Worm (Caenorhabditis elegans) whole organism, L1 larva: ENCODE measurements around the gene K08B12.3.

Experiments
- C34B4.2 ChIP-seq: sonication (generic microtip); optimal IDR thresholded peaks from 2 replicates; lab custom pipeline; 2017; ENCODE audit warnings: mild to moderate bottlenecking, missing genetic modification characterization, missing compliant biosample characterization
- F16B12.6 ChIP-seq: fragments of 150-350 bp; optimal IDR thresholded peaks from 2 replicates; lab custom pipeline; 2014; ENCODE audit warnings: missing biosample characterization, missing genetic modification characterization
- Y116A8C.19 ChIP-seq: sonication (generic microtip); optimal IDR thresholded peaks from 2 replicates; lab custom pipeline; 2016; ENCODE audit warnings: missing compliant biosample characterization, missing genetic modification characterization, borderline replicate concordance
- ama-1 ChIP-seq: fragments of 150-350 bp; optimal IDR thresholded peaks from 2 replicates; lab custom pipeline; 2014
- ceh-88 ChIP-seq: fragments of 200-800 bp; sonication (Bioruptor generic); IDR thresholded peaks from 2 replicates; pipeline ENCODE4 v1.3.6; 2022; ENCODE audit warnings: missing genetic modification characterization, missing compliant biosample characterization
- ceh-90 ChIP-seq: sonication (generic microtip); optimal IDR thresholded peaks from 2 replicates; lab custom pipeline; 2016; ENCODE audit warnings: missing genetic modification characterization, missing compliant biosample characterization
- dpl-1 ChIP-seq, 3 experiments: fragments of 150-350 bp in 2 of 3; sonication (generic microtip) in 1 of 3; optimal IDR thresholded peaks; 2 replicates each; lab custom pipeline; 2014 to 2017; ENCODE audit warnings: missing biosample characterization in 3 of 3, missing genetic modification characterization in 3 of 3, missing genetic modification reagents in 3 of 3
- dsc-1 ChIP-seq: sonication (generic microtip); optimal IDR thresholded peaks from 2 replicates; lab custom pipeline; 2016; ENCODE audit warnings: mild to moderate bottlenecking, missing genetic modification characterization, missing compliant biosample characterization
- efl-1 ChIP-seq, 4 experiments: fragments of 150-350 bp; optimal IDR thresholded peaks in 3 of 4; peaks in 1 of 4; 1 replicate in 1 of 4; 2 replicates in 3 of 4; lab custom pipeline; 2014; ENCODE audit warnings: missing biosample characterization in 2 of 4, missing genetic modification characterization in 2 of 4, missing genetic modification reagents in 2 of 4
- efl-3 ChIP-seq: fragments of 200-800 bp; sonication (Bioruptor generic); optimal IDR thresholded peaks from 2 replicates; lab custom pipeline; 2018; ENCODE audit warnings: mild to moderate bottlenecking, missing genetic modification characterization, missing compliant biosample characterization
- egl-13 ChIP-seq: sonication (generic microtip); optimal IDR thresholded peaks from 2 replicates; lab custom pipeline; 2016; ENCODE audit warnings: missing genotype, missing genetic modification reagents, missing genetic modification characterization, missing compliant biosample characterization
- elt-2 ChIP-seq: sonication (generic microtip); optimal IDR thresholded peaks from 2 replicates; lab custom pipeline; 2016; ENCODE audit warnings: missing genetic modification characterization, mild to moderate bottlenecking, inconsistent platforms, missing compliant biosample characterization, missing genetic modification reagents
- elt-3 ChIP-seq, 6 experiments: fragments of 150-350 bp in 1 of 6; sonication (generic microtip); optimal IDR thresholded peaks; 2 replicates each; lab custom pipeline; 2017 to 2018; ENCODE audit warnings: missing biosample characterization in 6 of 6, missing genetic modification characterization in 6 of 6, inconsistent platforms in 1 of 6
- ets-5 ChIP-seq: fragments of 200-800 bp; sonication (Bioruptor generic); IDR thresholded peaks from 2 replicates; pipeline ENCODE4 v1.3.6; 2022; ENCODE audit warnings: missing genetic modification characterization, missing compliant biosample characterization
- fkh-10 ChIP-seq: sonication (generic microtip); optimal IDR thresholded peaks from 2 replicates; lab custom pipeline; 2017; ENCODE audit warnings: missing biosample characterization, missing genetic modification reagents, missing genetic modification characterization
- fkh-4 ChIP-seq: sonication (generic microtip); optimal IDR thresholded peaks from 2 replicates; lab custom pipeline; 2016; ENCODE audit warnings: missing compliant biosample characterization, missing genetic modification characterization, borderline replicate concordance
- fkh-8 ChIP-seq: sonication (generic microtip); optimal IDR thresholded peaks from 2 replicates; lab custom pipeline; 2016; ENCODE audit warnings: mild to moderate bottlenecking, missing genetic modification characterization, missing compliant biosample characterization
- hlh-17 ChIP-seq: fragments of 200-800 bp; sonication (Bioruptor generic); optimal IDR thresholded peaks from 2 replicates; lab custom pipeline; 2018; ENCODE audit warnings: missing genetic modification characterization, mild to moderate bottlenecking, missing compliant biosample characterization, moderate library complexity, borderline replicate concordance
- hlh-4 ChIP-seq: sonication (generic microtip); optimal IDR thresholded peaks from 2 replicates; lab custom pipeline; 2016; ENCODE audit warnings: mild to moderate bottlenecking, missing genetic modification characterization, missing compliant biosample characterization
- isw-1 ChIP-seq: fragments of 200-800 bp; sonication (Bioruptor generic); IDR thresholded peaks from 2 replicates; pipeline ENCODE4 v1.3.6; 2022; ENCODE audit warnings: missing genetic modification characterization, missing compliant biosample characterization
- jun-1 ChIP-seq: fragments of 150-350 bp; optimal IDR thresholded peaks from 2 replicates; lab custom pipeline; 2014; ENCODE audit warnings: missing biosample characterization, missing genetic modification reagents, missing genetic modification characterization
- lin-13 ChIP-seq: fragments of 150-350 bp; optimal IDR thresholded peaks from 2 replicates; lab custom pipeline; 2014; ENCODE audit warnings: missing biosample characterization, missing genetic modification reagents, missing genetic modification characterization
- lin-15B ChIP-seq: fragments of 150-350 bp; sonication (generic microtip); optimal IDR thresholded peaks from 3 replicates; lab custom pipeline; 2014; ENCODE audit warnings: missing biosample characterization, missing genetic modification characterization
- lin-39 ChIP-seq: fragments of 150-350 bp; optimal IDR thresholded peaks from 2 replicates; lab custom pipeline; 2014; ENCODE audit warnings: missing biosample characterization, missing genetic modification reagents, missing genetic modification characterization
- mab-9 ChIP-seq: fragments of 200-800 bp; sonication (Bioruptor generic); IDR thresholded peaks from 2 replicates; pipeline ENCODE4 v1.3.6; 2022; ENCODE audit warnings: missing genetic modification reagents, missing genetic modification characterization, missing compliant biosample characterization
- mdl-1 ChIP-seq, 2 experiments: fragments of 150-350 bp; optimal IDR thresholded peaks; 2 replicates each; lab custom pipeline; 2014 to 2017; ENCODE audit warnings: missing biosample characterization in 2 of 2, missing genetic modification characterization in 2 of 2, inconsistent platforms in 1 of 2
- mef-2 ChIP-seq: fragments of 150-350 bp; optimal IDR thresholded peaks from 2 replicates; lab custom pipeline; 2014; ENCODE audit warnings: missing biosample characterization, missing genetic modification characterization
- nhr-237 ChIP-seq: fragments of 150-350 bp; optimal IDR thresholded peaks from 2 replicates; lab custom pipeline; 2014; ENCODE audit warnings: missing biosample characterization, missing genetic modification characterization
- nhr-28 ChIP-seq: fragments of 150-350 bp; optimal IDR thresholded peaks from 2 replicates; lab custom pipeline; 2014; ENCODE audit warnings: missing biosample characterization, missing genetic modification characterization
- nhr-71 ChIP-seq: sonication (generic microtip); optimal IDR thresholded peaks from 2 replicates; lab custom pipeline; 2016; ENCODE audit warnings: mild to moderate bottlenecking, missing genetic modification characterization, moderate library complexity, missing compliant biosample characterization
- nhr-77 ChIP-seq: fragments of 150-350 bp; optimal IDR thresholded peaks from 2 replicates; lab custom pipeline; 2014; ENCODE audit warnings: missing biosample characterization, missing genetic modification characterization
- nhr-85 ChIP-seq: sonication (generic microtip); peaks from one replicate; lab custom pipeline; 2016; ENCODE audit warnings: missing genetic modification characterization, inconsistent platforms, missing compliant biosample characterization
- nhr-90 ChIP-seq: sonication (generic microtip); optimal IDR thresholded peaks from 2 replicates; lab custom pipeline; 2016; ENCODE audit warnings: mild to moderate bottlenecking, missing genetic modification characterization, missing compliant biosample characterization; ENCODE audit not compliant: poor library complexity
- pag-3 ChIP-seq: sonication (generic microtip); optimal IDR thresholded peaks from 2 replicates; lab custom pipeline; 2017; ENCODE audit warnings: missing genetic modification characterization, mild to moderate bottlenecking, missing compliant biosample characterization, antibody characterized with exemption, borderline replicate concordance; ENCODE audit not compliant: insufficient read depth
- pax-3 ChIP-seq: fragments of 200-800 bp; sonication (Bioruptor generic); optimal IDR thresholded peaks from 2 replicates; lab custom pipeline; 2018; ENCODE audit warnings: mild to moderate bottlenecking, missing genetic modification characterization, moderate library complexity, missing compliant biosample characterization
- pqm-1 ChIP-seq: sonication (generic microtip); optimal IDR thresholded peaks from 3 replicates; lab custom pipeline; 2017; ENCODE audit warnings: missing biosample characterization, missing genetic modification characterization
- skn-1 ChIP-seq: fragments of 150-350 bp; optimal IDR thresholded peaks from 2 replicates; lab custom pipeline; 2014; ENCODE audit warnings: missing biosample characterization, missing genetic modification characterization
- snu-23 ChIP-seq: sonication (generic microtip); optimal IDR thresholded peaks from 2 replicates; lab custom pipeline; 2016; ENCODE audit warnings: missing genetic modification characterization, missing compliant biosample characterization
- sup-37 ChIP-seq: fragments of 200-800 bp; sonication (Bioruptor generic); optimal IDR thresholded peaks from 2 replicates; lab custom pipeline; 2018; ENCODE audit warnings: mild to moderate bottlenecking, missing genetic modification characterization, missing compliant biosample characterization
- tlp-1 ChIP-seq: fragments of 150-350 bp; optimal IDR thresholded peaks from 2 replicates; lab custom pipeline; 2014; ENCODE audit warnings: missing biosample characterization, missing genetic modification characterization
- unc-86 ChIP-seq: sonication (generic microtip); optimal IDR thresholded peaks from 2 replicates; lab custom pipeline; 2016; ENCODE audit warnings: missing genetic modification characterization, missing compliant biosample characterization
- vab-15 ChIP-seq: sonication (generic microtip); optimal IDR thresholded peaks from 2 replicates; lab custom pipeline; 2017; ENCODE audit warnings: missing genotype, mild to moderate bottlenecking, missing genetic modification characterization, missing compliant biosample characterization
- xbp-1 ChIP-seq: sonication (generic microtip); optimal IDR thresholded peaks from 2 replicates; lab custom pipeline; 2016; ENCODE audit warnings: missing genetic modification characterization, missing compliant biosample characterization
- zag-1 ChIP-seq: fragments of 150-350 bp; optimal IDR thresholded peaks from 2 replicates; lab custom pipeline; 2014; ENCODE audit warnings: missing biosample characterization, missing genetic modification characterization
- ztf-11 ChIP-seq, 2 experiments: sonication (generic microtip); optimal IDR thresholded peaks; 2 replicates each; lab custom pipeline; 2016 to 2017; ENCODE audit warnings: missing genetic modification characterization in 2 of 2, missing biosample characterization in 1 of 2, missing compliant biosample characterization in 1 of 2

Gene K08B12.3

ce11 chrV:6226530-6227125 is 8.3 kb upstream of the K08B12.3 start, which contains the start of gene W06H8.6 (continued):
- TF ChIP-seq vab-15 (tag; lab: Kevin White, UChicago) (no peak), xbp-1 (no peak), nhr-77 (tag; lab: Kevin White, UChicago) (no peak), fkh-4 (tag; lab: Kevin White, UChicago) (no peak), unc-86 (no peak), pag-3 (tag; lab: Kevin White, UChicago) (no peak), ama-1 (lab: Kevin White, UChicago) (peak; percentile 25), fkh-8 (tag; lab: Kevin White, UChicago) (no peak), elt-3 (tag; optimal IDR thresholded peaks at IDR 0.05; lab: Kevin White, UChicago) (no peak), ceh-88 (GFP tag; lab: Robert Waterston, UW) (no peak)
- TF ChIP-seq, all 84 proteins: peak for 9

DNA sequence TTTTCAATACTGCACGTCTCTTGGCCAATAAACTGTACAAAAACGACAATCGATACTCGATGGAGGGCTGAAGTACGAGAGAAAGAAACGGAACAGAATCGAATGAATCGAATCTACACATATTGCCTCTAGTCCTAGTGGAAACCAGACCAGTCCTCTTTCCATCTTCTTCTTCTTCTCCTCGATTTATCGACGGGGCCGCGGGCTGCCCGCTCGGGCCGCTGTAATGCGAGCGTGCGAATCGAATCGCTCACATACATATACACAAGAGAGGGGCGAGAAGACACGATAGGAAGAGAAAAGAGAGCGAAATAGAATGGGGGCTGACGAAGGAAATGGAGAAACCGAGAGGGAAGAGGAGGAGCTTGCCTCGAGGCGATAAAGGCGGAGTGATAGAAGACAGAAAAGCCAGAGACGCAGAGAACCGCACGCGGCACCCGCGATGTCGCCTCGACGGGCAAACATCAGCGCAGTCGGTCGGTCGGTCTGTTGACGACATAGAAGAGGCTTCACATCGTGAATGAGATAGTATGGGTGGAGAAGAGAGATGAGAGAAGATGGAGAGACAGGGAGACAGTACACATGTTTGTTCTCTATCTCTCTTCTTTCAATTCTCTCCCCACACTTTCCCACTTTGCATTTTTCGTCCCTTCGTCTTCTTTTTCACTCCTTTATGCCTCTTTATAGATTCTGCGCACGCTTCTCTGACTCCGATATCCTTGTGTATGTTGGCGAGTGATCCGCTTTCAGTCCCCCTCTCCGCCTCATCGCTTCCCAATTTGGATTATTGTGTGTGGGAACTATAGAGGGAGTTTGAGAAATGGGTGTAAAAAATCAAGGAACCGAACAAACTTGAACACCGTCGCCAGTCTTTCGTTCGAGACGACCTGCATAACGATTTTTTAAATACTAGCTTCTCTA is 7.4 kb upstream of the K08B12.3 start:
- no peak for TF ChIP-seq hlh-17 (GFP tag; lab: Kevin White, UChicago)
- TF ChIP-seq tlp-1, result no peak
- peak; percentile 22 to 61 (median 53) for TF ChIP-seq dpl-1 (GFP tag; optimal IDR thresholded peaks at IDR 0.05; lab: Kevin White, UChicago)
- TF ChIP-seq lin-15B (tag; lab: Kevin White, UChicago), result peak; percentile 21
- TF ChIP-seq efl-3 (GFP tag; lab: Kevin White, UChicago), result peak; percentile 8
- peak; percentile 35 for TF ChIP-seq Y116A8C.19
- TF ChIP-seq unc-86, result peak; percentile 99
- TF ChIP-seq zag-1 (tag; lab: Kevin White, UChicago), result peak; percentile 20
- peak; percentile 94 for TF ChIP-seq ceh-88 (GFP tag; lab: Robert Waterston, UW)
- TF ChIP-seq efl-1 (optimal IDR thresholded peaks at IDR 0.05; lab: Kevin White, UChicago), result peak; percentile 83 to 89
- TF ChIP-seq efl-1 (GFP tag; optimal IDR thresholded peaks at IDR 0.05 in 1 of 2; lab: Kevin White, UChicago), result peak; percentile 47 to 95
- TF ChIP-seq isw-1, result peak; percentile 92
- TF ChIP-seq elt-2, result peak; percentile 80
- no peak for TF ChIP-seq ets-5
- TF ChIP-seq mab-9, result peak; percentile 94
- peak; percentile 37 for TF ChIP-seq ceh-90
- peak; percentile 96 for TF ChIP-seq ama-1 (lab: Kevin White, UChicago)
- peak; percentile 50 to 96 for TF ChIP-seq mdl-1 (tag; optimal IDR thresholded peaks at IDR 0.05; lab: Kevin White, UChicago)
- TF ChIP-seq F16B12.6, result no peak
- TF ChIP-seq skn-1 (tag; lab: Kevin White, UChicago), result peak; percentile 35
- peak; percentile 1 for TF ChIP-seq nhr-28 (tag; lab: Kevin White, UChicago)
- TF ChIP-seq snu-23 (GFP tag; lab: Kevin White, UChicago), result peak; percentile 99
- TF ChIP-seq pag-3 (tag; lab: Kevin White, UChicago), result no peak
- TF ChIP-seq C34B4.2 (tag; lab: Kevin White, UChicago), result no peak
- peak in 3 of 6 experiments; percentile 42 to 73 (median 68) for TF ChIP-seq elt-3 (tag; optimal IDR thresholded peaks at IDR 0.05; lab: Kevin White, UChicago)
- peak; percentile 76 for TF ChIP-seq lin-39
- TF ChIP-seq lin-13 (GFP tag; lab: Kevin White, UChicago), result peak; percentile 92
- peak; percentile 61 for TF ChIP-seq nhr-237
- TF ChIP-seq pqm-1, result no peak
- TF ChIP-seq mef-2 (tag; lab: Kevin White, UChicago), result peak; percentile 36
- peak; percentile 97 for TF ChIP-seq pax-3
- peak in 1 of 2 experiments; percentile 93 for TF ChIP-seq ztf-11 (tag; optimal IDR thresholded peaks at IDR 0.05; lab: Kevin White, UChicago)
- TF ChIP-seq egl-13 (tag; lab: Kevin White, UChicago), result peak; percentile 98
- peak; percentile 90 for TF ChIP-seq sup-37 (GFP tag; lab: Kevin White, UChicago)
- TF ChIP-seq hlh-4 (tag; lab: Kevin White, UChicago), result no peak
- TF ChIP-seq dsc-1 (tag; lab: Kevin White, UChicago), result peak; percentile 97
- peak; percentile 100 for TF ChIP-seq nhr-71 (tag; lab: Kevin White, UChicago)
- TF ChIP-seq nhr-77 (tag; lab: Kevin White, UChicago), result peak; percentile 96
- TF ChIP-seq nhr-90 (tag; lab: Kevin White, UChicago), result peak; percentile 91
- peak; percentile 97 for TF ChIP-seq fkh-10 (GFP tag; lab: Kevin White, UChicago)
- TF ChIP-seq fkh-4 (tag; lab: Kevin White, UChicago), result peak; percentile 87
- TF ChIP-seq nhr-85 (tag; lab: Kevin White, UChicago), result peak; percentile 99
- peak; percentile 95 for TF ChIP-seq jun-1 (tag; lab: Kevin White, UChicago)
